Fruit fly (Drosophila melanogaster): ENCODE measurements around the gene CG12880.

DNA sequence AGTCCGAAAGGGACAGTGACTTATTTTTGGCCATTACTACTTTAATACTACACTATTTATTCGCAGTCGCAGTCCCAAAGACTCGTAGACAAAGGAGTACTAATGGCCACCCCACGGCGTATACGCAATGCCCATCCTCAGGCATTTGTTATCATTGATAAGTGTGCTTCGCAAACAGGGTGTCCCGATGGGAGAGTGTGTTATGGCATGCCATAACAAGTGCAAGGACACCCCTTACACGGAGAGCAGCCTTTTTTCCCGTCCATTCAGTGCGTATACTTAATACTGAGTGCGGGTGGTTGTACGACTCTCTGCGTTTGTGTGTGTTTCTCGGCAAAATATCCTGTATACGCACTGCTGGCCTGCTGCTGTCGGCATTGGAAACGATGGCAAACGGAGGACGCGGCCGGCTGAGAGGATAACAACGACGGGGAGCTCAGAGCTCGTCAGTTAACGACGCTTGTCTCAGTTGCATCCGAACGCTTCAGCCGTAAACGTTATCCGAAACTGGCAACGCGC, 23.7 kb upstream of the CG12880 start, which contains the start of gene unc80:
- TF ChIP-seq pan (optimal IDR thresholded peaks at IDR 0.05) (no peak), fru (GFP tag; optimal IDR thresholded peaks at IDR 0.05) (no peak), Hr83 (GFP tag; optimal IDR thresholded peaks at IDR 0.05; ENCODE audit: poor library complexity, severe bottlenecking) (no peak), psq (GFP tag; optimal IDR thresholded peaks at IDR 0.05) (no peak), OdsH (GFP tag; optimal IDR thresholded peaks at IDR 0.05) (no peak)
